Worm (Caenorhabditis elegans) whole organism, late embryonic: Measurements from ENCODE around the gene rgef-1.

Source experiments
- C08G9.2 ChIP-seq: sonication (generic microtip); optimal IDR thresholded peaks from 2 replicates; lab custom pipeline; 2016; ENCODE audit warnings: mild to moderate bottlenecking, missing genetic modification characterization, moderate library complexity, missing compliant biosample characterization
- fkh-10 ChIP-seq: fragments of 150-350 bp; optimal IDR thresholded peaks from 2 replicates; lab custom pipeline; 2014; ENCODE audit warnings: missing biosample characterization, missing genetic modification reagents, missing genetic modification characterization
- gmeb-2 ChIP-seq: sonication (generic microtip); optimal IDR thresholded peaks from 2 replicates; lab custom pipeline; 2016; ENCODE audit warnings: missing genetic modification characterization, inconsistent platforms, missing compliant biosample characterization
- nfya-1 ChIP-seq: sonication (generic microtip); optimal IDR thresholded peaks from 2 replicates; lab custom pipeline; 2017; ENCODE audit warnings: missing genetic modification characterization, mild to moderate bottlenecking, missing compliant biosample characterization, antibody characterized with exemption, moderate library complexity
- rnt-1 ChIP-seq: sonication (generic microtip); optimal IDR thresholded peaks from 2 replicates; lab custom pipeline; 2016; ENCODE audit warnings: missing genetic modification characterization, missing compliant biosample characterization

- TF ChIP-seq nfya-1 (no peak), fkh-10 (no peak), gmeb-2 (no peak), C08G9.2 (tag; lab: Kevin White, UChicago) (no peak), rnt-1 (tag; lab: Kevin White, UChicago) (no peak)
These were observed 34.1 kb downstream of the rgef-1 start for ce11 chrV:9527337-9527736.
